Worm (Caenorhabditis elegans) whole organism, late embryonic: ENCODE measurements around the gene C27A2.8.
A peak's percentile ranks its signal among the peaks of the same experiment; 100 is the strongest.

Experiments
- C38D4.7 ChIP-seq: fragments of 200-800 bp; sonication (Bioruptor generic); optimal IDR thresholded peaks from 2 replicates; lab custom pipeline; 2018; ENCODE audit warnings: mild to moderate bottlenecking, missing genetic modification characterization, moderate library complexity, missing compliant biosample characterization
- F13H6.1 ChIP-seq: sonication (generic microtip); optimal IDR thresholded peaks from 2 replicates; lab custom pipeline; 2016; ENCODE audit warnings: missing genetic modification characterization, missing compliant biosample characterization
- K02D7.2 ChIP-seq: sonication (generic microtip); optimal IDR thresholded peaks from 2 replicates; lab custom pipeline; 2017; ENCODE audit warnings: mild to moderate bottlenecking, missing genetic modification characterization, missing compliant biosample characterization
- K09A11.1 ChIP-seq: sonication (generic microtip); optimal IDR thresholded peaks from 2 replicates; lab custom pipeline; 2017; ENCODE audit warnings: antibody characterized with exemption, mild to moderate bottlenecking, missing genetic modification characterization, missing compliant biosample characterization; ENCODE audit not compliant: insufficient read depth
- T23F11.4 ChIP-seq: fragments of 200-800 bp; sonication (Bioruptor generic); optimal IDR thresholded peaks from 2 replicates; lab custom pipeline; 2018; ENCODE audit warnings: mild to moderate bottlenecking, missing genetic modification characterization, missing compliant biosample characterization
- Y22D7AL.16 ChIP-seq: sonication (generic microtip); optimal IDR thresholded peaks from 2 replicates; lab custom pipeline; 2016; ENCODE audit warnings: missing genetic modification characterization, missing compliant biosample characterization
- ceh-14 ChIP-seq: sonication (generic microtip); optimal IDR thresholded peaks from 2 replicates; lab custom pipeline; 2016; ENCODE audit warnings: missing genotype, missing genetic modification characterization, missing compliant biosample characterization
- ceh-19 ChIP-seq: fragments of 200-800 bp; sonication (Bioruptor generic); optimal IDR thresholded peaks from 2 replicates; lab custom pipeline; 2018; ENCODE audit warnings: mild to moderate bottlenecking, missing genetic modification characterization, missing compliant biosample characterization
- ceh-22 ChIP-seq: sonication (generic microtip); optimal IDR thresholded peaks from 2 replicates; lab custom pipeline; 2017; ENCODE audit warnings: missing biosample characterization, missing genetic modification characterization
- ceh-24 ChIP-seq: sonication (generic microtip); optimal IDR thresholded peaks from 2 replicates; lab custom pipeline; 2016; ENCODE audit warnings: mild to moderate bottlenecking, missing genetic modification characterization, missing compliant biosample characterization
- ceh-30 ChIP-seq: fragments of 150-350 bp; optimal IDR thresholded peaks from 2 replicates; lab custom pipeline; 2014; ENCODE audit warnings: missing biosample characterization, missing genetic modification characterization
- ceh-31 ChIP-seq: sonication (generic microtip); optimal IDR thresholded peaks from 2 replicates; lab custom pipeline; 2016; ENCODE audit warnings: missing genetic modification characterization, missing compliant biosample characterization
- ceh-45 ChIP-seq: fragments of 200-800 bp; sonication (Bioruptor generic); IDR thresholded peaks from 2 replicates; pipeline ENCODE4 v1.3.6; 2022; ENCODE audit warnings: missing genetic modification reagents, missing genetic modification characterization, missing compliant biosample characterization
- ceh-9 ChIP-seq: sonication (generic microtip); optimal IDR thresholded peaks from 2 replicates; lab custom pipeline; 2016; ENCODE audit warnings: mild to moderate bottlenecking, missing genetic modification characterization, inconsistent platforms, missing compliant biosample characterization
- dmd-4 ChIP-seq: sonication (generic microtip); optimal IDR thresholded peaks from 2 replicates; lab custom pipeline; 2016; ENCODE audit warnings: borderline replicate concordance, missing genetic modification characterization, missing compliant biosample characterization
- dve-1 ChIP-seq: sonication (generic microtip); optimal IDR thresholded peaks from 2 replicates; lab custom pipeline; 2017; ENCODE audit warnings: antibody characterized with exemption, mild to moderate bottlenecking, missing genetic modification characterization, missing compliant biosample characterization
- elt-2 ChIP-seq: sonication (generic microtip); optimal IDR thresholded peaks from 2 replicates; lab custom pipeline; 2016; ENCODE audit warnings: missing genetic modification reagents, missing genetic modification characterization, missing compliant biosample characterization
- eyg-1 ChIP-seq: sonication (generic microtip); optimal IDR thresholded peaks from 2 replicates; lab custom pipeline; 2016; ENCODE audit warnings: missing genotype, missing genetic modification characterization, missing compliant biosample characterization
- fax-1 ChIP-seq: sonication (generic microtip); optimal IDR thresholded peaks from 2 replicates; lab custom pipeline; 2016; ENCODE audit warnings: missing genotype, missing genetic modification characterization, missing compliant biosample characterization
- fkh-10 ChIP-seq: fragments of 150-350 bp; optimal IDR thresholded peaks from 2 replicates; lab custom pipeline; 2014; ENCODE audit warnings: missing biosample characterization, missing genetic modification reagents, missing genetic modification characterization
- gmeb-2 ChIP-seq: sonication (generic microtip); optimal IDR thresholded peaks from 2 replicates; lab custom pipeline; 2016; ENCODE audit warnings: missing genetic modification characterization, inconsistent platforms, missing compliant biosample characterization
- hlh-15 ChIP-seq: sonication (generic microtip); optimal IDR thresholded peaks from 2 replicates; lab custom pipeline; 2016; ENCODE audit warnings: missing genetic modification characterization, missing compliant biosample characterization
- hlh-30 ChIP-seq: sonication (generic microtip); optimal IDR thresholded peaks from 2 replicates; lab custom pipeline; 2017; ENCODE audit warnings: antibody characterized with exemption, missing genetic modification characterization, missing compliant biosample characterization; ENCODE audit not compliant: insufficient read depth
- hlh-8 ChIP-seq: sonication (generic microtip); optimal IDR thresholded peaks from 2 replicates; lab custom pipeline; 2016; ENCODE audit warnings: missing genotype, missing genetic modification characterization, missing compliant biosample characterization
- mec-3 ChIP-seq: sonication (generic microtip); optimal IDR thresholded peaks from 2 replicates; lab custom pipeline; 2016; ENCODE audit warnings: borderline replicate concordance, missing genetic modification characterization, missing compliant biosample characterization
- nhr-232 ChIP-seq: sonication (generic microtip); optimal IDR thresholded peaks from 2 replicates; lab custom pipeline; 2016; ENCODE audit warnings: missing genetic modification characterization, missing compliant biosample characterization
- npax-4 ChIP-seq: sonication (generic microtip); optimal IDR thresholded peaks from 2 replicates; lab custom pipeline; 2016; ENCODE audit warnings: missing genetic modification characterization, missing compliant biosample characterization
- pag-3 ChIP-seq: sonication (generic microtip); optimal IDR thresholded peaks from 2 replicates; lab custom pipeline; 2016; ENCODE audit warnings: missing compliant biosample characterization, missing genetic modification characterization, borderline replicate concordance
- pat-9 ChIP-seq: fragments of 200-800 bp; sonication (Bioruptor generic); optimal IDR thresholded peaks from 2 replicates; lab custom pipeline; 2018; ENCODE audit warnings: mild to moderate bottlenecking, missing genetic modification characterization, moderate library complexity, missing compliant biosample characterization
- pax-1 ChIP-seq: fragments of 150-350 bp; optimal IDR thresholded peaks from 2 replicates; lab custom pipeline; 2014; ENCODE audit warnings: missing biosample characterization, missing genetic modification characterization
- pha-4 ChIP-seq: fragments of 150-350 bp; optimal IDR thresholded peaks from 2 replicates; lab custom pipeline; 2018; ENCODE audit warnings: missing biosample characterization, missing genetic modification reagents, missing genetic modification characterization
- pros-1 ChIP-seq: fragments of 150-350 bp; optimal IDR thresholded peaks from 2 replicates; lab custom pipeline; 2014; ENCODE audit warnings: missing biosample characterization, missing genetic modification reagents, missing genetic modification characterization
- ref-2 ChIP-seq: sonication (generic microtip); optimal IDR thresholded peaks from 2 replicates; lab custom pipeline; 2016; ENCODE audit warnings: missing genetic modification characterization, missing compliant biosample characterization
- rnt-1 ChIP-seq: sonication (generic microtip); optimal IDR thresholded peaks from 2 replicates; lab custom pipeline; 2016; ENCODE audit warnings: missing genetic modification characterization, missing compliant biosample characterization
- sox-4 ChIP-seq: sonication (generic microtip); optimal IDR thresholded peaks from 2 replicates; lab custom pipeline; 2017; ENCODE audit warnings: mild to moderate bottlenecking, missing genetic modification characterization, inconsistent platforms, missing compliant biosample characterization
- tbx-2 ChIP-seq: sonication (generic microtip); optimal IDR thresholded peaks from 2 replicates; lab custom pipeline; 2016; ENCODE audit warnings: missing genetic modification characterization, missing compliant biosample characterization
- tbx-7 ChIP-seq: sonication (generic microtip); optimal IDR thresholded peaks from 2 replicates; lab custom pipeline; 2016; ENCODE audit warnings: missing genotype, missing genetic modification characterization, missing compliant biosample characterization
- ttx-3 ChIP-seq: sonication (generic microtip); optimal IDR thresholded peaks from 2 replicates; lab custom pipeline; 2016; ENCODE audit warnings: missing genetic modification reagents, missing genetic modification characterization, missing compliant biosample characterization
- unc-3 ChIP-seq, 2 experiments: fragments of 200-800 bp in 1 of 2; sonication (Bioruptor generic) in 1 of 2; sonication (generic microtip) in 1 of 2; conservative IDR thresholded peaks in 1 of 2; optimal IDR thresholded peaks in 1 of 2; 2 replicates each; pipeline versions ENCODE4 v1.3.6 to Lab custom; 2016 to 2022; ENCODE audit warnings: missing compliant biosample characterization in 2 of 2, missing genetic modification characterization in 2 of 2, missing genetic modification reagents in 1 of 2
- unc-55 ChIP-seq: sonication (generic microtip); optimal IDR thresholded peaks from 2 replicates; lab custom pipeline; 2017; ENCODE audit warnings: missing biosample characterization, missing genetic modification reagents, missing genetic modification characterization
- zip-5 ChIP-seq: sonication (generic microtip); optimal IDR thresholded peaks from 2 replicates; lab custom pipeline; 2016; ENCODE audit warnings: missing genetic modification characterization, missing compliant biosample characterization
- ztf-16 ChIP-seq: sonication (generic microtip); optimal IDR thresholded peaks from 2 replicates; lab custom pipeline; 2017; ENCODE audit warnings: missing genetic modification characterization, missing compliant biosample characterization

Gene C27A2.8

DNA sequence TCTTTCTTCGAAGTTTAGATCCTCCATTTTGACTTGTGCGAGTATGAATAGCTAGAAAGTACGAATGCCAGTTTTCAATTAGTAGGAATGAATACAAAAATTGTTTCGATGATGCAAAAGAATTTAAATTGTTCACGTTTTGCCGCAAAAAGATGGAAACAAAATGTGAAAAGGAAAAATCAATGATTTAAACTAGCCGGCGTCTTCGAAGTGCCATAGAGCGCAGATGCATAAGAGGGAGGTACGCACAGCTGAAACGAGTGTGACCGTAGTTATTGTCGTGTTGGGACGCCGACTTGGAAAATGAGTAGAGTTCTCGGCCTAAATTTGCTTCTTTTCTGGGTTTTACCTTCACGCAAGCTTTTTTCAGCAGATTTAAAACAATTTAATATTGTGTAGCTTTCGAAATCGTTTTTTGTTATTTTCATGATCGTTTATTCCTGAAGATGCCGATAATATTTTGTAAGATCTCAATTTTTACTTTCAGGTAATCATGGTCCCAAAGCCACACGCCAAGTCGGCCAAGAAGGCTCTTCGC lies 12.6 kb downstream of the C27A2.8 start, which contains the start of the genes ify-1 and rpl-22 (continued):
- no peak for TF ChIP-seq dmd-4 (tag; lab: Kevin White, UChicago)
- TF ChIP-seq npax-4 (tag; lab: Kevin White, UChicago): no peak
- TF ChIP-seq hlh-8 (tag; lab: Kevin White, UChicago): peak; percentile 31
- TF ChIP-seq K02D7.2 (tag; lab: Kevin White, UChicago): no peak
- TF ChIP-seq ref-2 (tag; lab: Kevin White, UChicago): peak; percentile 71
- TF ChIP-seq ceh-30 (tag; lab: Kevin White, UChicago): peak; percentile 66
- no peak for TF ChIP-seq F13H6.1 (tag; lab: Kevin White, UChicago)
- TF ChIP-seq hlh-15 (tag; lab: Kevin White, UChicago): no peak
- TF ChIP-seq eyg-1 (tag; lab: Kevin White, UChicago): no peak
- no peak for TF ChIP-seq unc-3 (GFP tag; conservative IDR thresholded peaks at IDR 0.05; lab: Robert Waterston, UW)
- TF ChIP-seq unc-3 (tag; optimal IDR thresholded peaks at IDR 0.05; lab: Kevin White, UChicago): no peak
- TF ChIP-seq tbx-2: peak; percentile 70
- no peak for TF ChIP-seq ceh-45 (GFP tag; lab: Robert Waterston, UW)
- no peak for TF ChIP-seq tbx-7 (tag; lab: Kevin White, UChicago)
- TF ChIP-seq mec-3 (tag; lab: Kevin White, UChicago): no peak
- no peak for TF ChIP-seq T23F11.4 (GFP tag; lab: Kevin White, UChicago)
- no peak for TF ChIP-seq C38D4.7 (GFP tag; lab: Kevin White, UChicago)
- peak; percentile 3 for TF ChIP-seq zip-5 (tag; lab: Kevin White, UChicago)
- peak; percentile 33 for TF ChIP-seq ztf-16 (tag; lab: Kevin White, UChicago)
- TF ChIP-seq pha-4: no peak
- TF ChIP-seq ceh-14: no peak
- TF ChIP-seq gmeb-2 (tag; lab: Kevin White, UChicago): no peak
- TF ChIP-seq pat-9 (tag; lab: Kevin White, UChicago): no peak
- peak; percentile 20 for TF ChIP-seq ceh-19
- peak; percentile 68 for TF ChIP-seq pax-1
- peak; percentile 4 for TF ChIP-seq K09A11.1 (tag; lab: Kevin White, UChicago)
- TF ChIP-seq hlh-30 (tag; lab: Kevin White, UChicago): peak; percentile 71
- TF ChIP-seq pros-1 (tag; lab: Kevin White, UChicago): peak; percentile 73
- peak; percentile 71 for TF ChIP-seq unc-55 (GFP tag; lab: Kevin White, UChicago)
- no peak for TF ChIP-seq ceh-24 (tag; lab: Kevin White, UChicago)
- TF ChIP-seq ttx-3 (tag; lab: Kevin White, UChicago): no peak
- TF ChIP-seq ceh-31 (tag; lab: Kevin White, UChicago): peak; percentile 87
- TF ChIP-seq dve-1 (tag; lab: Kevin White, UChicago): peak; percentile 82
- no peak for TF ChIP-seq ceh-22 (tag; lab: Kevin White, UChicago)
- TF ChIP-seq fkh-10 (GFP tag; lab: Kevin White, UChicago): no peak
- peak; percentile 99 for TF ChIP-seq elt-2 (tag; lab: Kevin White, UChicago)
- peak; percentile 73 for TF ChIP-seq rnt-1

DNA sequence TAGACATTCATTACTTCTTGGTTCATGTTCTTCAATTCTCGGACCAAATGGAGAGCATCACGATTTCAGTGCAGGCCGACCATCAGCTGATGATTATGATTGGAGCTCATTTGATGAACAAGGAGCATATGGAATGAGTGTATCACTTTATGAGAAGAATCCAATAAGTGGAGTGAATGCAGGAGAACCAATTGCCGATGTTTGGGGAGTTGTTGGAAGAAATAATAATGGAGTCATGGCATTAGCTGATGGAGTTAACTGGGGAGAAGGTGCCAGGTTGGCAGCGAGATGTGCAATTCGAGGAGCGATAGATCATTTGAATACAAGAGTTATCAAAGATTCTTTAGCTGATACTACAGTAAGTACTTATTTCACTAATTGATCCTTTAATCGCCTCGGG lies 17.1 kb downstream of the C27A2.8 start:
- TF ChIP-seq fax-1 (tag; lab: Kevin White, UChicago) (no peak), ceh-19 (no peak), unc-55 (GFP tag; lab: Kevin White, UChicago) (no peak), gmeb-2 (tag; lab: Kevin White, UChicago) (no peak), K02D7.2 (tag; lab: Kevin White, UChicago) (no peak), pha-4 (no peak), nhr-232 (no peak), ceh-45 (GFP tag; lab: Robert Waterston, UW) (no peak), hlh-30 (tag; lab: Kevin White, UChicago) (no peak), ceh-9 (tag; lab: Kevin White, UChicago) (no peak), ceh-31 (tag; lab: Kevin White, UChicago) (no peak), sox-4 (tag; lab: Kevin White, UChicago) (no peak), pag-3 (tag; lab: Kevin White, UChicago) (no peak), rnt-1 (no peak), Y22D7AL.16 (no peak)
